Fruit fly (Drosophila melanogaster): ENCODE measurements around the gene nan.
A peak's percentile ranks its signal among the peaks of the same experiment; 100 is the strongest.

Gene nan

DNA sequence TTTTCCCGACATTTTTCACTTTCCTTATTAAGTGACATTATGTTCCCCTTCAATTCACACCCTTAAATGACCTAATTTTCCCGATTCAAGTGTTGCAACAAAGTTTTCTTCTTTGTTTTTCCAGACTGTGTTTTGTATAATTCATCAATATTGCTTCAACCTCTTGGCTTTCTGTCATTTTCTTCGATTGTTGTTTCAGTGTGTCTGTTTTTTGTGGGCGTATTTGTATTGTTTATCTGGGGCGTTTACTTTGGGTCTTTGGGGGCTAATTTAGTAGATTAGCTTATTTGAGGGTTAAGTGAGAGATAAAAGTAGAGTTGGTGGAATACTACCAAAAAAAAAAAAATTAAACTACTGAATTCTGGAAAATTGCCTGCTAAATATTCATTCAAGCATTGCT lies 6.3 kb upstream of the nan start:
- TF ChIP-seq D1 (tag; optimal IDR thresholded peaks at IDR 0.05) (no peak), CG12605 (GFP tag; IDR thresholded peaks at IDR 0.05) (no peak), CG34367 (tag; optimal IDR thresholded peaks at IDR 0.05) (no peak), CG4496 (GFP tag; IDR thresholded peaks at IDR 0.05) (no peak), Ets98B (GFP tag; IDR thresholded peaks at IDR 0.05) (no peak), CG14655 (GFP tag; optimal IDR thresholded peaks at IDR 0.05) (no peak), Snoo (tag; optimal IDR thresholded peaks at IDR 0.05) (no peak), CG9948 (tag; optimal IDR thresholded peaks at IDR 0.05) (no peak), CG15710 (tag; optimal IDR thresholded peaks at IDR 0.05) (no peak), CG13204 (GFP tag; optimal IDR thresholded peaks at IDR 0.05) (no peak), gl (tag; optimal IDR thresholded peaks at IDR 0.05) (no peak), rn (GFP tag; IDR thresholded peaks at IDR 0.05) (no peak), CG10348 (GFP tag; IDR thresholded peaks at IDR 0.05) (no peak), CG8159 (tag; optimal IDR thresholded peaks at IDR 0.05) (no peak), EcR (GFP tag; optimal IDR thresholded peaks at IDR 0.05) (no peak), CG8301 (tag; optimal IDR thresholded peaks at IDR 0.05) (no peak), Pif1B (GFP tag; optimal IDR thresholded peaks at IDR 0.05) (no peak), CG32121 (GFP tag; IDR thresholded peaks at IDR 0.05) (no peak), fd96Ca (GFP tag; IDR thresholded peaks at IDR 0.05) (no peak), Pif1A (GFP tag; optimal IDR thresholded peaks at IDR 0.05) (no peak)

DNA sequence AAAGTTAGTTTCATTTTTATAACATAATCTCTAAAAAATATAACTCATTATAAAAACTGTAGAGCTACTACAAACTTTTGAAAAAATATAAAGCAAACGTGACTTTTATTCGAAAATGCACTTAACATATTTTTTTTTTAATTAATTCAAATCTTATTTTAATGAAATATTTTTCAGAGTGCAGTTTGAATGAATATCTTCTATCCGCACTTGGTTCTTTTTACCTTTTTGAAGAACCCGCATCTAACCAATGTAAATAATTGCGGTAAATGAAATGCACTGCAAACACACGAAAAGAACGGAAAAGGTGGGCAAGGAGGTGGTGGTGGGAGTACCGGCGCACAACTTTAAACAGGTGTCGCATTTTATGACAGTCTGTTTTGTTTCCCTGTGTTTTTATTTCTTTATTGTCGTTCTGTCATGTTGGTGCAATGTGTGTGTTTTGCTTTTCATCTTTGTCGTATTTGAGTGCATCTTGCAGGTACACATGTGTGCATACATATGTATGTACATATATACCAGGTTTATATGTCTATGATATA lies 4.6 kb upstream of the nan start:
- TF ChIP-seq gl (tag; optimal IDR thresholded peaks at IDR 0.05) (no peak), Snoo (tag; optimal IDR thresholded peaks at IDR 0.05) (no peak), CG32121 (GFP tag; IDR thresholded peaks at IDR 0.05) (peak; percentile 35; the same call in 1 of the 2 replicates), CG12605 (GFP tag; IDR thresholded peaks at IDR 0.05) (no peak), CG15710 (tag; optimal IDR thresholded peaks at IDR 0.05) (no peak), fd96Ca (GFP tag; IDR thresholded peaks at IDR 0.05) (no peak), CG4496 (GFP tag; IDR thresholded peaks at IDR 0.05) (no peak), CG8159 (tag; optimal IDR thresholded peaks at IDR 0.05) (peak; percentile 6), D1 (tag; optimal IDR thresholded peaks at IDR 0.05) (no peak), Ets98B (GFP tag; IDR thresholded peaks at IDR 0.05) (no peak), CG14655 (GFP tag; optimal IDR thresholded peaks at IDR 0.05) (no peak), Pif1A (GFP tag; optimal IDR thresholded peaks at IDR 0.05) (no peak)

DNA sequence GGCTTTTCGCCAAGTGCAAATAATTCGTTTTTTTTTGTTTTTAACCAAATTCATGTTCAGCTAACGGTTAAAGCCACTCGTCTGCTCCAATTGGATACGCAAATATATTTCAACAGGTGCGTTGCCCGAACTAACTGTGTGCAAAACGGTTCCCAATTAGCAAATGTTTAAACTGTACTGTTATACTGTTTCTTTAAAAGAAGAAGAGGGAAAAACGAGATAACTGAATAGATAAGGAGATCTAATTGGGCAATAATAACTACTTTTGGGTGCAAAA lies 2.0 kb upstream of the nan start:
- TF ChIP-seq CG34367 (tag; optimal IDR thresholded peaks at IDR 0.05) (no peak), CG12605 (GFP tag; IDR thresholded peaks at IDR 0.05) (0 out of 2 replicates have a peak, but pooled peaks have one; percentile 32)

DNA sequence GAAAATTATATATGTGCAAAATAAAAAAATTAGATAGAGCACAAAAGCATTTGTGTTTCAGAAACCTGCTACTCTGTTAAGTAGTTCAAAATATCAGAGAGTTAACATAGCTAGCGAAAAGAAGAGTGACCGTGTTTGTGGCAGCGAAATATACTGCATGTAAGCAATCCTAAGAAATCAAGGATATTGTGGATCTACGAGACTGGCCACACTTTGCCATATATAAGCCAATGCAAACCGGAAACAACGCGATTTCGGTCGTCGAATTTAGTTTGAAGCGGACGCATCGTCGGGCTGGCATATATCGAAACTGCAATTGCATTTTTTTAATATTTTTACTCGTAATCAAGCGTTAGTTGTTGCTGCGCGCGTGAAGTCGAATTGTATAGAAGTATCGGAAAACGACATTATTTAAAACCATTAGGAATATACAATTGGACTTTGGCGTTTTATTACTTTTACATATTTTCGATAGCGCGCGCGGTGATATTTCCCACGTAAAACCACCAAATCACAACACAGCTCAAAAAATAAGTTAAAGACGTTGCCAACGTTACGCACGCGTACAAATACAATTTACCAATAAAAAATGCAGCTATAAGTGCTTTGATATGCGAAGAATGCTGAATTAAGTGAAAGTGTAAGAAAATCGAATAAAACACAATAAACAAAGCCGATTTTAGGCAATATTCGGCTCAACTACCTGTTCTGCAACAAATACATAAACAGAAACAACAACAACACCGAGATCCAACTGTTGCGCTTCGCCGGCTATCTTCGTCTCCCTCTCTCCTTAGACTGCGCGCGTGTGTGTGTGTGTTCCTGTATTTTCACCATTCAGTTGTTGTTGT lies 1.4 kb upstream of the nan start, which contains the start of gene nuf:
TSS of gene nuf (plus strand) at position 246 of the 851 bp plus-strand sequence.
- TF ChIP-seq Ets98B (GFP tag; IDR thresholded peaks at IDR 0.05) (peak; percentile 47), gl (tag; optimal IDR thresholded peaks at IDR 0.05) (no peak), CG12605 (GFP tag; IDR thresholded peaks at IDR 0.05) (peak; percentile 82), fd96Ca (GFP tag; IDR thresholded peaks at IDR 0.05) (no peak; the same call in 2 of the 3 replicates), CG8301 (tag; optimal IDR thresholded peaks at IDR 0.05) (peak; percentile 8), rn (GFP tag; IDR thresholded peaks at IDR 0.05) (no peak), CG8159 (tag; optimal IDR thresholded peaks at IDR 0.05) (peak; percentile 37), CG9948 (tag; optimal IDR thresholded peaks at IDR 0.05) (no peak), Snoo (tag; optimal IDR thresholded peaks at IDR 0.05) (peak; percentile 14), Pif1B (GFP tag; optimal IDR thresholded peaks at IDR 0.05) (peak; percentile 31), CG17806 (tag; optimal IDR thresholded peaks at IDR 0.05) (peak; percentile 17), CG34367 (tag; optimal IDR thresholded peaks at IDR 0.05) (no peak), CG10348 (GFP tag; IDR thresholded peaks at IDR 0.05) (no peak), D1 (tag; optimal IDR thresholded peaks at IDR 0.05) (peak; percentile 65), EcR (GFP tag; optimal IDR thresholded peaks at IDR 0.05) (no peak), Pif1A (GFP tag; optimal IDR thresholded peaks at IDR 0.05) (peak; percentile 3), CG13204 (GFP tag; optimal IDR thresholded peaks at IDR 0.05) (no peak), CG32121 (GFP tag; IDR thresholded peaks at IDR 0.05) (no peak), CG4496 (GFP tag; IDR thresholded peaks at IDR 0.05) (no peak; the same call in 2 of the 3 replicates), CG14655 (GFP tag; optimal IDR thresholded peaks at IDR 0.05) (no peak)

DNA sequence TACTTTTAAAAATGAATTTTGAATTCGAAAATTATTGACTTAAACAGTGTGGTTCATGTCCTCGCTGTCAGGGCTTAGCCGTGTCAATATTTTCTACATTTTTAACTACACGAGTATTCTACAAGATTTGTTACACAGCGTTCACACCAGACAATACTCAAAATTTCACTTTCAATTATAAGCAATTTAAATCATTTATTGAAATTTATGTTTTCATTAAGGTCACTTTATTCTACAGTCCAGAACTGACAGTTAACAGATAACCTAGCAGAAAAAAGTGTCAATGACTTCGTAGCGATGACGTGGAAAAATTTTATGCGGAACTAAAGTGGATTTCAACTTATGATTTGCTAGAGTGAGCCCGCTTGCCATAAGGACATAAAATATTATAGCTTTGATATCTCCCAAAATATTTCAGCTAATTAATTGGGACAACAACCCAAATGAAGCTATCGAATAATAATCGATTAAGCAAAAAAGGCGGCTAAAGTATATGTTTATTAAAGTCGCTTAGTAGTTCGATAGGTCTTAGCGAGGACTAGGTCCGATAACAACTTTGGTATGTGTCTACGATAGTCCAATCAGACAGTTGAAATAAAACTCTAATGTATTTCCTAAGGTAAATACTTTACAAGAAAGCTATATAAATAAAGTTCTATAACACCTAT lies 643 bp upstream of the nan start:
- TF ChIP-seq CG13204 (GFP tag; optimal IDR thresholded peaks at IDR 0.05) (no peak), gl (tag; optimal IDR thresholded peaks at IDR 0.05) (no peak), CG4496 (GFP tag; IDR thresholded peaks at IDR 0.05) (no peak), Snoo (tag; optimal IDR thresholded peaks at IDR 0.05) (peak; percentile 51), CG32121 (GFP tag; IDR thresholded peaks at IDR 0.05) (peak; percentile 62), fd96Ca (GFP tag; IDR thresholded peaks at IDR 0.05) (no peak; the same call in 2 of the 3 replicates), D1 (tag; optimal IDR thresholded peaks at IDR 0.05) (peak; percentile 29), EcR (GFP tag; optimal IDR thresholded peaks at IDR 0.05) (no peak), Pif1B (GFP tag; optimal IDR thresholded peaks at IDR 0.05) (no peak), CG10348 (GFP tag; IDR thresholded peaks at IDR 0.05) (no peak), CG12605 (GFP tag; IDR thresholded peaks at IDR 0.05) (peak; percentile 68; the same call in 1 of the 2 replicates), CG14655 (GFP tag; optimal IDR thresholded peaks at IDR 0.05) (peak; percentile 17), Ets98B (GFP tag; IDR thresholded peaks at IDR 0.05) (peak; percentile 82), CG15710 (tag; optimal IDR thresholded peaks at IDR 0.05) (no peak), rn (GFP tag; IDR thresholded peaks at IDR 0.05) (no peak), CG9948 (tag; optimal IDR thresholded peaks at IDR 0.05) (no peak), CG8159 (tag; optimal IDR thresholded peaks at IDR 0.05) (peak; percentile 52), CG17806 (tag; optimal IDR thresholded peaks at IDR 0.05) (no peak), CG8301 (tag; optimal IDR thresholded peaks at IDR 0.05) (peak; percentile 42), CG34367 (tag; optimal IDR thresholded peaks at IDR 0.05) (no peak), Pif1A (GFP tag; optimal IDR thresholded peaks at IDR 0.05) (no peak)
